Worm (Caenorhabditis elegans) whole organism, mixed stage, embryonic: ENCODE data around the gene clec-143.

Experiments used
- blmp-1 ChIP-seq: fragments of 150-350 bp; optimal IDR thresholded peaks from 2 replicates; lab custom pipeline; 2014; ENCODE audit warnings: missing biosample characterization, missing genetic modification characterization
- elt-3 ChIP-seq: fragments of 150-350 bp; optimal IDR thresholded peaks from 2 replicates; lab custom pipeline; 2014; ENCODE audit warnings: missing biosample characterization, missing genetic modification characterization
- hlh-1 ChIP-seq: fragments of 150-350 bp; optimal IDR thresholded peaks from 2 replicates; lab custom pipeline; 2014; ENCODE audit warnings: missing biosample characterization, missing genetic modification reagents, missing genetic modification characterization
- lin-13 ChIP-seq: fragments of 150-350 bp; optimal IDR thresholded peaks from 2 replicates; lab custom pipeline; 2014; ENCODE audit warnings: missing biosample characterization, missing genetic modification characterization
- lin-32 ChIP-seq: fragments of 200-800 bp; sonication (Bioruptor generic); optimal IDR thresholded peaks from 2 replicates; lab custom pipeline; 2018; ENCODE audit warnings: mild to moderate bottlenecking, missing genetic modification characterization, missing compliant biosample characterization
- mab-5 ChIP-seq: fragments of 150-350 bp; optimal IDR thresholded peaks from 2 replicates; lab custom pipeline; 2014; ENCODE audit warnings: missing biosample characterization, missing genetic modification characterization
- nhr-12 ChIP-seq: fragments of 150-350 bp; optimal IDR thresholded peaks from 2 replicates; lab custom pipeline; 2014; ENCODE audit warnings: missing biosample characterization, missing genetic modification characterization
- nhr-237 ChIP-seq: fragments of 150-350 bp; optimal IDR thresholded peaks from 2 replicates; lab custom pipeline; 2014; ENCODE audit warnings: missing biosample characterization, missing genetic modification characterization
- nhr-28 ChIP-seq: fragments of 150-350 bp; optimal IDR thresholded peaks from 2 replicates; lab custom pipeline; 2014; ENCODE audit warnings: missing biosample characterization, missing genetic modification characterization
- snpc-4 ChIP-seq: fragments of 150-350 bp; optimal IDR thresholded peaks from 2 replicates; lab custom pipeline; 2014; ENCODE audit warnings: missing biosample characterization, missing genetic modification characterization
- unc-120 ChIP-seq: sonication (generic microtip); optimal IDR thresholded peaks from 2 replicates; lab custom pipeline; 2017; ENCODE audit warnings: missing genetic modification characterization, missing compliant biosample characterization; ENCODE audit not compliant: poor library complexity, severe bottlenecking
- unc-39 ChIP-seq: fragments of 150-350 bp; optimal IDR thresholded peaks from 2 replicates; lab custom pipeline; 2014; ENCODE audit warnings: missing biosample characterization, missing genetic modification characterization
- unc-62 ChIP-seq: fragments of 150-350 bp; optimal IDR thresholded peaks from 2 replicates; lab custom pipeline; 2014; ENCODE audit warnings: missing biosample characterization, missing genetic modification reagents, missing genetic modification characterization

ce11 chrII:10476039-10476438, 5.9 kb upstream of the clec-143 start, which contains the start of gene clec-58:
- TF ChIP-seq blmp-1 (tag; lab: Kevin White, UChicago) (no peak), nhr-12 (tag; lab: Kevin White, UChicago) (no peak), mab-5 (no peak), nhr-28 (tag; lab: Kevin White, UChicago) (no peak), unc-120 (no peak), elt-3 (no peak), lin-32 (no peak), nhr-237 (tag; lab: Kevin White, UChicago) (no peak), unc-62 (GFP tag; lab: Kevin White, UChicago) (no peak), lin-13 (tag; lab: Kevin White, UChicago) (no peak), hlh-1 (tag; lab: Kevin White, UChicago) (no peak), unc-39 (tag; lab: Kevin White, UChicago) (no peak), snpc-4 (tag; lab: Kevin White, UChicago) (no peak)
